Fruit fly (Drosophila melanogaster) whole organism, adult: ENCODE results near the gene CG14605.

Experiments used
- CG11617 ChIP-seq: fragments of 200-800 bp; sonication (Bioruptor generic); optimal IDR thresholded peaks from 2 replicates; lab custom pipeline; 2017; ENCODE audit warnings: mild to moderate bottlenecking, missing biosample characterization, missing genetic modification reagents, missing genetic modification characterization
- CG12768 ChIP-seq: fragments of 200-800 bp; sonication (Bioruptor generic); optimal IDR thresholded peaks from 2 replicates; lab custom pipeline; 2017; ENCODE audit warnings: missing biosample characterization, missing genetic modification characterization, mild to moderate bottlenecking, moderate library complexity, missing genetic modification reagents
- CG1620 ChIP-seq: fragments of 200-800 bp; sonication (Bioruptor generic); optimal IDR thresholded peaks from 2 replicates; lab custom pipeline; 2016; ENCODE audit warnings: missing biosample characterization, missing genetic modification characterization
- CG33017 ChIP-seq: fragments of 200-800 bp; sonication (Bioruptor generic); optimal IDR thresholded peaks from 2 replicates; lab custom pipeline; 2018; ENCODE audit warnings: missing biosample characterization, mild to moderate bottlenecking, missing genetic modification characterization, moderate library complexity
- CG5204 ChIP-seq: fragments of 200-800 bp; sonication (Bioruptor generic); optimal IDR thresholded peaks from 2 replicates; lab custom pipeline; 2016; ENCODE audit warnings: missing biosample characterization, missing genetic modification characterization
- CG7045 ChIP-seq: fragments of 200-800 bp; sonication (Bioruptor generic); optimal IDR thresholded peaks from 2 replicates; lab custom pipeline; 2017; ENCODE audit warnings: missing biosample characterization, mild to moderate bottlenecking, missing genetic modification characterization
- CG7101 ChIP-seq: fragments of 200-800 bp; sonication (Bioruptor generic); optimal IDR thresholded peaks from 2 replicates; lab custom pipeline; 2018; ENCODE audit warnings: missing biosample characterization, mild to moderate bottlenecking, missing genetic modification characterization, moderate library complexity
- Clk ChIP-seq: fragments of 200-800 bp; sonication (Bioruptor generic); optimal IDR thresholded peaks from 2 replicates; lab custom pipeline; 2017; ENCODE audit warnings: missing biosample characterization, missing genetic modification characterization
- Crg-1 ChIP-seq: fragments of 200-800 bp; sonication (Bioruptor generic); optimal IDR thresholded peaks from 2 replicates; lab custom pipeline; 2016; ENCODE audit warnings: missing biosample characterization, missing genetic modification characterization
- Hr96 ChIP-seq: fragments of 200-800 bp; sonication (Bioruptor generic); optimal IDR thresholded peaks from 2 replicates; lab custom pipeline; 2016; ENCODE audit warnings: missing biosample characterization, missing genetic modification characterization
- cnc ChIP-seq, 2 experiments: fragments of >200 bp; optimal IDR thresholded peaks; 2 replicates each; lab custom pipeline; 2017
- kay ChIP-seq: fragments of 200-800 bp; sonication (Bioruptor generic); peaks from one replicate; lab custom pipeline; 2016; ENCODE audit warnings: missing biosample characterization, missing genetic modification characterization, borderline replicate concordance
- ovo ChIP-seq: fragments of 200-800 bp; sonication (Bioruptor generic); optimal IDR thresholded peaks from 2 replicates; lab custom pipeline; 2016; ENCODE audit warnings: missing biosample characterization, missing genetic modification characterization
- pad ChIP-seq: fragments of 200-800 bp; sonication (Bioruptor generic); optimal IDR thresholded peaks from 3 replicates; lab custom pipeline; 2017; ENCODE audit warnings: missing biosample characterization, missing genetic modification characterization, mild to moderate bottlenecking, moderate library complexity, missing genetic modification reagents
- tj ChIP-seq: fragments of 200-800 bp; sonication (Bioruptor generic); optimal IDR thresholded peaks from 3 replicates; lab custom pipeline; 2017; ENCODE audit warnings: missing biosample characterization, mild to moderate bottlenecking, missing genetic modification characterization, moderate library complexity
- toe ChIP-seq: fragments of 200-800 bp; sonication (Bioruptor generic); optimal IDR thresholded peaks from 2 replicates; lab custom pipeline; 2016; ENCODE audit warnings: missing biosample characterization, missing genetic modification characterization

CG14605 gene

dm6 chr3R:7171384-7172099 lies 48.0 kb downstream of the CG14605 start:
- no peak for TF ChIP-seq kay (GFP tag; lab: Kevin White, UChicago)
- no peak for TF ChIP-seq tj
- no peak for TF ChIP-seq cnc (optimal IDR thresholded peaks at IDR 0.05; lab: Kevin White, UChicago)
- no peak for TF ChIP-seq Hr96 (GFP tag; lab: Kevin White, UChicago)
- no peak for TF ChIP-seq Clk (GFP tag; lab: Kevin White, UChicago)
- TF ChIP-seq CG7101, result no peak
- TF ChIP-seq pad (GFP tag; lab: Kevin White, UChicago), result no peak
- TF ChIP-seq CG12768 (GFP tag; lab: Kevin White, UChicago), result no peak
- no peak for TF ChIP-seq toe
- no peak for TF ChIP-seq CG7045
- TF ChIP-seq Crg-1 (GFP tag; lab: Kevin White, UChicago), result no peak
- no peak for TF ChIP-seq CG1620 (GFP tag; lab: Kevin White, UChicago)
- no peak for TF ChIP-seq ovo (GFP tag; lab: Kevin White, UChicago)
- TF ChIP-seq CG33017, result no peak
- TF ChIP-seq CG5204 (GFP tag; lab: Kevin White, UChicago), result no peak
- TF ChIP-seq CG11617, result no peak

dm6 chr3R:7169927-7170326 lies 49.6 kb downstream of the CG14605 start:
- TF ChIP-seq CG11617, result no peak
- no peak for TF ChIP-seq tj
- TF ChIP-seq pad (GFP tag; lab: Kevin White, UChicago), result no peak
